Worm (Caenorhabditis elegans): Measurements from ENCODE around the gene inx-5.

DNA sequence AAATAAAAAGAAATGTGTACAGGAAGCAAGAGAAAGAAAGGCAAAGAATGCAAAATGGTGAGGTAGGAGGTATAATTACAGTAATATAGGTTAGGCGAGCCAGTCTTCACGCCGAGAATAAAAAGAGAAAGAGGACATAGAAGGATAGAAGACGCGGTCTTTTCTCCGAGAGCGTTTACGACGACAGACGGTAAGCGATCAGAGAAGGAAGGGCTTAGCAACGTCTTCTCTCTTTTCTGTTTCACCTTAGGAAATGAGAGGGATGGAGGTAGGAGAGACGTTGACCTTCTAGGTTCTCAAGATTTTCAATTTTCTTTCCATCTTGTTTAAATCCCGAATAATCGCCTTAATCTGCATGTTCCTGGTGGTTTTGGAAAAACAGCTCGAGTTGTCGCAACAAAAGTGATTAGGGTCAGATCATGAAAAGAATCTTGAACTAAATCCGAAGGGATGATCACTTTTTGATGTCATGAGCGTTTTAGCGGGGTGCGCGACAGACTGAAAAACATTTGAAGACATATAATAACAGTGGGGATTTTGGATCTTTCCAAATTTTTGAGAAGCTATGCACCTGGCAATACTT lies 31.1 kb downstream of the inx-5 start, which contains the start of gene cutl-29:
- TF ChIP-seq lin-13 (tag; optimal IDR thresholded peaks at IDR 0.05) (no peak), nhr-237 (tag; optimal IDR thresholded peaks at IDR 0.05) (no peak), ztf-11 (tag; optimal IDR thresholded peaks at IDR 0.05) (no peak)

Measured in whole organism, mixed stage, embryonic.